Worm (Caenorhabditis elegans) whole organism, midembryonic: ENCODE measurements around the gene alh-10.
A peak's percentile ranks its signal among the peaks of the same experiment; 100 is the strongest.

Experiments used
- T22C8.4 ChIP-seq: fragments of 200-800 bp; sonication (Bioruptor generic); IDR thresholded peaks from 2 replicates; pipeline ENCODE4 v1.3.6; 2022; ENCODE audit warnings: missing genetic modification characterization, missing compliant biosample characterization
- cog-1 ChIP-seq: sonication (generic microtip); optimal IDR thresholded peaks from 2 replicates; lab custom pipeline; 2016; ENCODE audit warnings: missing genetic modification characterization, missing compliant biosample characterization
- flt-1 ChIP-seq: fragments of 200-800 bp; sonication (Bioruptor generic); IDR thresholded peaks from 2 replicates; pipeline ENCODE4 v1.3.6; 2022; ENCODE audit warnings: missing genetic modification characterization, missing compliant biosample characterization
- klf-2 ChIP-seq: fragments of 200-800 bp; sonication (Bioruptor generic); conservative IDR thresholded peaks from 2 replicates; pipeline ENCODE4 v1.3.6; 2022; ENCODE audit warnings: missing genetic modification reagents, missing genetic modification characterization, missing compliant biosample characterization
- med-1 ChIP-seq: sonication (generic microtip); optimal IDR thresholded peaks from 2 replicates; lab custom pipeline; 2017; ENCODE audit warnings: missing genetic modification characterization, mild to moderate bottlenecking, missing compliant biosample characterization, antibody characterized with exemption, missing genetic modification reagents; ENCODE audit not compliant: insufficient read depth
- ref-1 ChIP-seq: fragments of 200-800 bp; sonication (Bioruptor generic); conservative IDR thresholded peaks from 2 replicates; pipeline ENCODE4 v1.3.6; 2022; ENCODE audit warnings: missing genetic modification reagents, missing genetic modification characterization, missing compliant biosample characterization
- tab-1 ChIP-seq: fragments of 200-800 bp; sonication (Bioruptor generic); IDR thresholded peaks from 2 replicates; pipeline ENCODE4 v1.3.6; 2022; ENCODE audit warnings: missing genetic modification characterization, missing compliant biosample characterization
- ztf-23 ChIP-seq: fragments of 200-800 bp; sonication (Bioruptor generic); IDR thresholded peaks from 2 replicates; pipeline ENCODE4 v1.3.6; 2022; ENCODE audit warnings: missing genetic modification reagents, missing genetic modification characterization, missing compliant biosample characterization
- ztf-29 ChIP-seq: fragments of 200-800 bp; sonication (Bioruptor generic); IDR thresholded peaks from 2 replicates; pipeline ENCODE4 v1.3.6; 2022; ENCODE audit warnings: missing genetic modification reagents, missing genetic modification characterization, missing compliant biosample characterization

Gene alh-10

DNA sequence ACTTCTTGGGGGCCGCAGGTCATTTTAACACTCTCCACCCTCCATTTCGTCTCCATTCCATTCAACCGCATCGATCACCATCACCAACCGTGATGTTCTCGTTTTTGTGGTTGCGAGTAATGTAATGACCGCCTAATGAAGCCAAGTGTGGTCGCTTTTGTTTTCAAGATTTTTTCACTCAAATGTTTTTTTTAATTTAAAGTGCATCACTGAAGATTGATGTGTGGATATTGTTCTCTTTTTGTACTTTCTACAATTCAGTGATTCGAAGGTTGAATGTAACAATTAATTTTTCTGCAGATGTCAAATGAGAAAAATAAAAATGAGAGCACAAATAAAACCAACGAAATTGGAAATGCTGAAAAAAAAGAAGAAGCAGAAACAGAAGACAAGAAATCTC is 15.3 kb upstream of the alh-10 start, which contains the start of gene pgp-10:
Gene pgp-10 (plus strand): TSS at position 301 of the 400 bp plus-strand sequence.
- TF ChIP-seq klf-2 (GFP tag; lab: Robert Waterston, UW) (no peak), tab-1 (GFP tag; lab: Robert Waterston, UW) (no peak), cog-1 (tag; lab: Kevin White, UChicago) (no peak), T22C8.4 (GFP tag; lab: Robert Waterston, UW) (no peak), ztf-23 (GFP tag; lab: Robert Waterston, UW) (no peak), ztf-29 (GFP tag; lab: Robert Waterston, UW) (no peak), ref-1 (GFP tag; lab: Robert Waterston, UW) (no peak), flt-1 (GFP tag; lab: Robert Waterston, UW) (no peak), med-1 (GFP tag; lab: Kevin White, UChicago) (no peak)

- TF ChIP-seq ztf-29 (GFP tag; lab: Robert Waterston, UW) = no peak
- no peak for TF ChIP-seq med-1 (GFP tag; lab: Kevin White, UChicago)
- TF ChIP-seq ztf-23 (GFP tag; lab: Robert Waterston, UW) = no peak
- no peak for TF ChIP-seq flt-1 (GFP tag; lab: Robert Waterston, UW)
- TF ChIP-seq T22C8.4 (GFP tag; lab: Robert Waterston, UW) = no peak
- no peak for TF ChIP-seq tab-1 (GFP tag; lab: Robert Waterston, UW)
- TF ChIP-seq klf-2 (GFP tag; lab: Robert Waterston, UW) = no peak
- no peak for TF ChIP-seq ref-1 (GFP tag; lab: Robert Waterston, UW)
- no peak for TF ChIP-seq cog-1 (tag; lab: Kevin White, UChicago)
These were observed 14.0 kb upstream of the alh-10 start for ce11 chrX:7157483-7157882.

DNA sequence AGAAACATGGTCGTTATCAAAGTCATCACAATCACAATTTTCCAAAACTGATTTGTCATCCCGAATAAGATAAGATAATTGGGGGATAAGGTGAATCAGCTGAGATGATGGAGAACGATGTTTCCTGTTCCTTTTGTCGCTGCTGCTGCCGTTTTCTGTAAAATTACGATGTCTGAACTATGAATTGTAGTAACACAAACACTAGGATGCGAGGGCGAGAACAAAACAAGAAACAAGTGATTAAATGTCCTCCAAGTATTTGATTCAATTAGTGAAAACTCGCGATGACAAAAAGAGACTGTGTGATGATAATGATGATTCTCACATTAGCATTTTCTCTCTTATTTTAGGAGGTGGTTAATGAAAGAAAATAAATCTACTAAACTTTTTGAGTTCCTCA is 12.4 kb upstream of the alh-10 start, which contains the start of gene C54D1.7:
Gene C54D1.7 (minus strand): TSS at position 157 of the 400 bp plus-strand sequence.
- no peak for TF ChIP-seq ztf-23 (GFP tag; lab: Robert Waterston, UW)
- no peak for TF ChIP-seq T22C8.4 (GFP tag; lab: Robert Waterston, UW)
- no peak for TF ChIP-seq tab-1 (GFP tag; lab: Robert Waterston, UW)
- TF ChIP-seq ref-1 (GFP tag; lab: Robert Waterston, UW) = no peak
- no peak for TF ChIP-seq flt-1 (GFP tag; lab: Robert Waterston, UW)
- TF ChIP-seq med-1 (GFP tag; lab: Kevin White, UChicago) = no peak
- TF ChIP-seq cog-1 (tag; lab: Kevin White, UChicago) = no peak
- TF ChIP-seq ztf-29 (GFP tag; lab: Robert Waterston, UW) = no peak
- TF ChIP-seq klf-2 (GFP tag; lab: Robert Waterston, UW) = no peak

- TF ChIP-seq cog-1 (tag; lab: Kevin White, UChicago) (no peak), flt-1 (GFP tag; lab: Robert Waterston, UW) (no peak), ref-1 (GFP tag; lab: Robert Waterston, UW) (no peak), tab-1 (GFP tag; lab: Robert Waterston, UW) (no peak), med-1 (GFP tag; lab: Kevin White, UChicago) (no peak), ztf-29 (GFP tag; lab: Robert Waterston, UW) (no peak), ztf-23 (GFP tag; lab: Robert Waterston, UW) (no peak), klf-2 (GFP tag; lab: Robert Waterston, UW) (no peak), T22C8.4 (GFP tag; lab: Robert Waterston, UW) (no peak)
These were observed 10.0 kb upstream of the alh-10 start for ce11 chrX:7153460-7153859.

- TF ChIP-seq med-1 (GFP tag; lab: Kevin White, UChicago) = no peak
- TF ChIP-seq tab-1 (GFP tag; lab: Robert Waterston, UW) = no peak
- no peak for TF ChIP-seq klf-2 (GFP tag; lab: Robert Waterston, UW)
These were observed 8.6 kb upstream of the alh-10 start for ce11 chrX:7151976-7152528.

- peak; percentile 62; the same call in 1 of the 2 replicates for TF ChIP-seq flt-1 (GFP tag; lab: Robert Waterston, UW)
- TF ChIP-seq ztf-23 (GFP tag; lab: Robert Waterston, UW) = peak; percentile 29; the same call in 1 of the 2 replicates
- TF ChIP-seq T22C8.4 (GFP tag; lab: Robert Waterston, UW) = no peak
These were observed 7.9 kb upstream of the alh-10 start, which contains the start of gene lam-2 for ce11 chrX:7151189-7151857. lam-2 (minus strand) TSS chrX:7151239.

DNA sequence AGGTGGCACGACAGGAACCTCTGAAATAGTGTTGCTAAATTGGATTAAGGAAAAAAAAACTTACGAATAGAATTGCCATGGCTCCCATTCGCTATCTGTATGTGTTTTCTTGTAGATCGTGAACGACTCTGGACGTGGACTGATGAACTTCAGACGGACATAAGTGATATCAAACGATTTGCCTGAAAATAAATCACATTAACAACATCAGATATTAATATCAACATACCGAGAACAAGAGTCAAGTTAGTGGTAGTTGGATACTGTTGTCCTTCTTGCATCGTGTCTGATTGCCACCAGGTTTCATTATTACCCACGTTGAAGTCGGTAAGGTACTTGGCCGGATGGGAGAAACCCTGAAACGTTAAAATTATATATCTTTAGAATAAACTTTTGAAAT is 6.2 kb upstream of the alh-10 start:
- TF ChIP-seq T22C8.4 (GFP tag; lab: Robert Waterston, UW) (no peak), flt-1 (GFP tag; lab: Robert Waterston, UW) (no peak), ztf-29 (GFP tag; lab: Robert Waterston, UW) (no peak), cog-1 (tag; lab: Kevin White, UChicago) (no peak), ref-1 (GFP tag; lab: Robert Waterston, UW) (no peak), ztf-23 (GFP tag; lab: Robert Waterston, UW) (no peak), med-1 (GFP tag; lab: Kevin White, UChicago) (no peak), klf-2 (GFP tag; lab: Robert Waterston, UW) (no peak)

- TF ChIP-seq ref-1 (GFP tag; lab: Robert Waterston, UW) = no peak
- no peak for TF ChIP-seq ztf-29 (GFP tag; lab: Robert Waterston, UW)
- TF ChIP-seq med-1 (GFP tag; lab: Kevin White, UChicago) = no peak
- no peak for TF ChIP-seq T22C8.4 (GFP tag; lab: Robert Waterston, UW)
- TF ChIP-seq cog-1 (tag; lab: Kevin White, UChicago) = no peak
- TF ChIP-seq klf-2 (GFP tag; lab: Robert Waterston, UW) = no peak
- no peak for TF ChIP-seq flt-1 (GFP tag; lab: Robert Waterston, UW)
- TF ChIP-seq tab-1 (GFP tag; lab: Robert Waterston, UW) = no peak
- no peak for TF ChIP-seq ztf-23 (GFP tag; lab: Robert Waterston, UW)
These were observed 2.7 kb downstream of the alh-10 start for ce11 chrX:7140682-7141254.
